Worm (Caenorhabditis elegans) whole organism, young adult: Measurements from ENCODE around the gene vang-1.

Experiments
- F57C9.4 ChIP-seq: sonication (generic microtip); optimal IDR thresholded peaks from 2 replicates; lab custom pipeline; 2017; ENCODE audit warnings: mild to moderate bottlenecking, missing genetic modification characterization, missing compliant biosample characterization
- Y95B8A.8 ChIP-seq: fragments of 200-800 bp; sonication (Bioruptor generic); IDR thresholded peaks from 2 replicates; pipeline ENCODE4 v1.3.6; 2022; ENCODE audit warnings: missing genetic modification reagents, missing genetic modification characterization, missing compliant biosample characterization
- ZK185.1 ChIP-seq: sonication (generic microtip); optimal IDR thresholded peaks from 2 replicates; lab custom pipeline; 2016; ENCODE audit warnings: mild to moderate bottlenecking, missing genetic modification characterization, missing compliant biosample characterization; ENCODE audit not compliant: poor library complexity, severe bottlenecking
- ama-1 ChIP-seq, 3 experiments: fragments of 150-350 bp in 1 of 3; sonication (generic microtip) in 2 of 3; optimal IDR thresholded peaks; 2 replicates each; lab custom pipeline; 2014 to 2018; ENCODE audit warnings: missing biosample characterization in 2 of 3, missing genetic modification characterization in 2 of 3, missing genetic modification reagents in 2 of 3
- ceh-40 ChIP-seq: fragments of 200-800 bp; sonication (Bioruptor generic); IDR thresholded peaks from 2 replicates; pipeline ENCODE4 v1.3.6; 2022; ENCODE audit warnings: missing genetic modification characterization, missing compliant biosample characterization
- efl-1 ChIP-seq: fragments of 150-350 bp; optimal IDR thresholded peaks from 2 replicates; lab custom pipeline; 2014; ENCODE audit warnings: missing biosample characterization, missing genetic modification reagents, missing genetic modification characterization
- nhr-179 ChIP-seq: sonication (generic microtip); optimal IDR thresholded peaks from 2 replicates; lab custom pipeline; 2016; ENCODE audit warnings: mild to moderate bottlenecking, missing genetic modification characterization, missing compliant biosample characterization
- pbrm-1 ChIP-seq: fragments of 200-800 bp; sonication (Bioruptor generic); IDR thresholded peaks from 2 replicates; pipeline ENCODE4 v1.3.6; 2022; ENCODE audit warnings: missing genetic modification reagents, missing genetic modification characterization, missing compliant biosample characterization
- rec-8 ChIP-seq, 2 experiments: sonication (generic microtip); optimal IDR thresholded peaks; 2 replicates each; lab custom pipeline; 2016; ENCODE audit warnings: mild to moderate bottlenecking in 2 of 2, missing genetic modification characterization in 2 of 2, missing genetic modification reagents in 2 of 2, missing genotype in 2 of 2, missing biosample characterization in 1 of 2, missing compliant biosample characterization in 1 of 2, moderate library complexity in 1 of 2
- sdz-38 ChIP-seq: sonication (generic microtip); optimal IDR thresholded peaks from 2 replicates; lab custom pipeline; 2016; ENCODE audit warnings: missing genotype, missing genetic modification characterization, missing compliant biosample characterization
- unc-62 ChIP-seq: fragments of 150-350 bp; optimal IDR thresholded peaks from 2 replicates; lab custom pipeline; 2014; ENCODE audit warnings: missing biosample characterization, missing genetic modification reagents, missing genetic modification characterization
- ztf-3 ChIP-seq: fragments of 200-800 bp; sonication (Bioruptor generic); optimal IDR thresholded peaks from 2 replicates; lab custom pipeline; 2018; ENCODE audit warnings: mild to moderate bottlenecking, missing genetic modification characterization, missing compliant biosample characterization
- ztf-6 ChIP-seq: fragments of 200-800 bp; sonication (Bioruptor generic); IDR thresholded peaks from 2 replicates; pipeline ENCODE4 v1.3.6; 2022; ENCODE audit warnings: missing genetic modification reagents, missing genetic modification characterization, missing compliant biosample characterization

DNA sequence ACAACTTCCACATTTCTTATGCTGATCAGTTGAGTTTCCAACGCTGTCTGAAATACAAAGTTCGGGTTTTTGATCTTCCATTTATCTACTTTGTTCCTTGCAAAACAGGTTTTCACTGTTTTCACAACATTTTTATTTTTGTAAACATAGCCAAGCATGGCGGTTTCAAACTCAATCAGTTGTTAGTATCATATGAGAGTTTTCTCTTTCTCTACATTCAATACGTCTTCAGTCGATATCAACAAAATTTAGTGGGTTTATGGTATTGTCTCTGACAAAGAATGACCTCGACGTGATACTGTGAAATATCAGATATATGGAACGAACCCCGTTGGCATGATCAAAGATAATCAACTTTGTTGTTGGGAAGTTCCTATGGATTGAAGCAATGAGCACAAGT lies 10.0 kb downstream of the vang-1 start:
- no peak for TF ChIP-seq ztf-3 (GFP tag; lab: Kevin White, UChicago)
- no peak for TF ChIP-seq efl-1
- TF ChIP-seq nhr-179 (tag; lab: Kevin White, UChicago): no peak
- TF ChIP-seq pbrm-1: no peak
- no peak for TF ChIP-seq ceh-40 (GFP tag; lab: Robert Waterston, UW)
- TF ChIP-seq ama-1 (optimal IDR thresholded peaks at IDR 0.05; lab: Kevin White, UChicago): no peak
- no peak for TF ChIP-seq ama-1 (GFP tag; optimal IDR thresholded peaks at IDR 0.05; lab: Kevin White, UChicago)
- no peak for TF ChIP-seq ZK185.1 (tag; lab: Kevin White, UChicago)
- no peak for TF ChIP-seq sdz-38
- TF ChIP-seq unc-62 (GFP tag; lab: Kevin White, UChicago): no peak
- TF ChIP-seq rec-8 (tag; optimal IDR thresholded peaks at IDR 0.05; lab: Kevin White, UChicago): no peak
- TF ChIP-seq Y95B8A.8: no peak
- no peak for TF ChIP-seq ztf-6 (GFP tag; lab: Robert Waterston, UW)
- TF ChIP-seq F57C9.4 (tag; lab: Kevin White, UChicago): no peak
